Fruit fly (Drosophila melanogaster) whole organism, embryonic: ENCODE measurements around the gene CG11842.

ENCODE experiments used
- Ada2b ChIP-seq: fragments of 200-800 bp; sonication (Bioruptor generic); IDR thresholded peaks from 2 replicates; pipeline ENCODE4 v1.3.6; 2022; ENCODE audit warnings: missing biosample characterization, missing genetic modification characterization
- Adf1 ChIP-seq: fragments of 200-800 bp; sonication (Bioruptor generic); IDR thresholded peaks from 2 replicates; pipeline ENCODE4 v1.3.6; 2022; ENCODE audit warnings: missing biosample characterization, missing genetic modification characterization
- Asciz ChIP-seq: fragments of 200-800 bp; sonication (Bioruptor generic); optimal IDR thresholded peaks from 2 replicates; lab custom pipeline; 2017; ENCODE audit warnings: missing biosample characterization, mild to moderate bottlenecking, missing genetic modification characterization, missing genetic modification reagents
- CG10321 ChIP-seq: fragments of 200-800 bp; sonication (Bioruptor generic); IDR thresholded peaks from 2 replicates; pipeline ENCODE4 v1.3.6; 2022; ENCODE audit warnings: missing biosample characterization, missing genetic modification characterization
- CG10431 ChIP-seq: fragments of 200-800 bp; sonication (Bioruptor generic); optimal IDR thresholded peaks from 3 replicates; lab custom pipeline; 2018; ENCODE audit warnings: missing biosample characterization, mild to moderate bottlenecking, missing genetic modification characterization
- CG10979 ChIP-seq: fragments of 200-800 bp; sonication (Bioruptor generic); optimal IDR thresholded peaks from 2 replicates; lab custom pipeline; 2018; ENCODE audit warnings: missing biosample characterization, mild to moderate bottlenecking, missing genetic modification characterization, moderate library complexity
- CG11695 ChIP-seq: fragments of 200-800 bp; sonication (Bioruptor generic); IDR thresholded peaks from 3 replicates; pipeline ENCODE4 v1.3.6; 2022; ENCODE audit warnings: missing biosample characterization, missing genetic modification characterization
- CG12071 ChIP-seq: fragments of 200-800 bp; sonication (Bioruptor generic); optimal IDR thresholded peaks from 3 replicates; lab custom pipeline; 2018; ENCODE audit warnings: missing biosample characterization, mild to moderate bottlenecking, missing genetic modification characterization
- CG12391 ChIP-seq: fragments of 200-800 bp; sonication (Bioruptor generic); optimal IDR thresholded peaks from 3 replicates; lab custom pipeline; 2018; ENCODE audit warnings: missing biosample characterization, mild to moderate bottlenecking, missing genetic modification characterization, moderate library complexity
- CG13287 ChIP-seq: fragments of 200-800 bp; sonication (Bioruptor generic); IDR thresholded peaks from 2 replicates; pipeline ENCODE4 v1.3.6; 2022; ENCODE audit warnings: missing biosample characterization, missing genetic modification characterization; ENCODE audit not compliant: partially characterized antibody
- CG14441 ChIP-seq: fragments of 200-800 bp; sonication (Bioruptor generic); IDR thresholded peaks from 2 replicates; pipeline ENCODE4 v1.3.6; 2022; ENCODE audit warnings: missing biosample characterization, missing genetic modification characterization
- CG14860 ChIP-seq: fragments of 200-800 bp; sonication (Bioruptor generic); IDR thresholded peaks from 3 replicates; pipeline ENCODE4 v1.3.6; 2022; ENCODE audit warnings: missing biosample characterization, missing genetic modification characterization; ENCODE audit not compliant: partially characterized antibody
- CG15269 ChIP-seq: fragments of 200-800 bp; sonication (Bioruptor generic); optimal IDR thresholded peaks from 2 replicates; lab custom pipeline; 2018; ENCODE audit warnings: missing biosample characterization, mild to moderate bottlenecking, missing genetic modification characterization, moderate library complexity
- CG18262 ChIP-seq: fragments of 200-800 bp; optimal IDR thresholded peaks from 3 replicates; lab custom pipeline; 2019; ENCODE audit warnings: missing biosample characterization, mild to moderate bottlenecking, missing genetic modification characterization, moderate library complexity
- CG18599 ChIP-seq: fragments of 200-800 bp; sonication (Bioruptor generic); optimal IDR thresholded peaks from 3 replicates; lab custom pipeline; 2017; ENCODE audit warnings: missing biosample characterization, missing genetic modification characterization, mild to moderate bottlenecking, moderate library complexity, missing genetic modification reagents
- CG3163 ChIP-seq: fragments of 200-800 bp; sonication (Bioruptor generic); optimal IDR thresholded peaks from 3 replicates; lab custom pipeline; 2016; ENCODE audit warnings: missing biosample characterization, missing genetic modification characterization
- CG33213 ChIP-seq: fragments of 200-800 bp; sonication (Bioruptor generic); optimal IDR thresholded peaks from 3 replicates; lab custom pipeline; 2016; ENCODE audit warnings: missing biosample characterization, missing genetic modification characterization
- CG4282 ChIP-seq: fragments of 200-800 bp; sonication (Bioruptor generic); optimal IDR thresholded peaks from 2 replicates; lab custom pipeline; 2016; ENCODE audit warnings: missing biosample characterization, missing genetic modification characterization
- CG6765 ChIP-seq: fragments of 200-800 bp; sonication (Bioruptor generic); optimal IDR thresholded peaks from 3 replicates; lab custom pipeline; 2017; ENCODE audit warnings: missing biosample characterization, mild to moderate bottlenecking, missing genetic modification characterization
- CG7271 ChIP-seq: fragments of 200-800 bp; sonication (Bioruptor generic); optimal IDR thresholded peaks from 2 replicates; lab custom pipeline; 2018; ENCODE audit warnings: missing biosample characterization, mild to moderate bottlenecking, missing genetic modification characterization, moderate library complexity
- CG8765 ChIP-seq: fragments of 200-800 bp; sonication (Bioruptor generic); IDR thresholded peaks from 2 replicates; pipeline ENCODE4 v1.3.6; 2022; ENCODE audit warnings: missing biosample characterization, missing genetic modification characterization
- D19B ChIP-seq: fragments of 200-800 bp; sonication (Bioruptor generic); optimal IDR thresholded peaks from 2 replicates; lab custom pipeline; 2017; ENCODE audit warnings: missing biosample characterization, mild to moderate bottlenecking, missing genetic modification characterization
- Dfd ChIP-seq, 2 experiments: fragments of >200 bp; optimal IDR thresholded peaks; 2 replicates each; lab custom pipeline; 2017; ENCODE audit warnings: missing biosample characterization in 2 of 2, missing genetic modification characterization in 2 of 2
- ERR ChIP-seq: fragments of 200-800 bp; sonication (Bioruptor generic); optimal IDR thresholded peaks from 2 replicates; lab custom pipeline; 2016; ENCODE audit warnings: missing biosample characterization, missing genetic modification characterization
- GATAe ChIP-seq: fragments of 200-800 bp; sonication (Bioruptor generic); conservative IDR thresholded peaks from 2 replicates; pipeline ENCODE4 v1.3.6; 2022; ENCODE audit warnings: missing biosample characterization, missing genetic modification characterization
- Hr39 ChIP-seq: fragments of >200 bp; optimal IDR thresholded peaks from 2 replicates; lab custom pipeline; 2017
- Lpt ChIP-seq: fragments of >200 bp; optimal IDR thresholded peaks from 2 replicates; lab custom pipeline; 2018; ENCODE audit warnings: missing biosample characterization, missing genetic modification characterization
- MBD-R2 ChIP-seq: fragments of 200-800 bp; sonication (Bioruptor generic); IDR thresholded peaks from 2 replicates; pipeline ENCODE4 v1.3.6; 2022; ENCODE audit warnings: missing biosample characterization, missing genetic modification characterization
- MTF-1 ChIP-seq: fragments of 200-800 bp; sonication (Bioruptor generic); optimal IDR thresholded peaks from 2 replicates; lab custom pipeline; 2018; ENCODE audit warnings: missing biosample characterization, mild to moderate bottlenecking, missing genetic modification characterization, borderline replicate concordance
- Med ChIP-seq: fragments of 200-800 bp; sonication (Bioruptor generic); peaks from one replicate; lab custom pipeline; 2016; ENCODE audit warnings: missing biosample characterization, missing genetic modification characterization, mild to moderate bottlenecking, inconsistent platforms, moderate library complexity
- Optix ChIP-seq: fragments of 200-800 bp; sonication (Bioruptor generic); IDR thresholded peaks from 3 replicates; pipeline ENCODE4 v1.3.6; 2022; ENCODE audit warnings: missing biosample characterization, missing genetic modification characterization
- abd-A ChIP-seq: fragments of 200-800 bp; sonication (Bioruptor generic); optimal IDR thresholded peaks from 3 replicates; lab custom pipeline; 2019; ENCODE audit warnings: missing biosample characterization, mild to moderate bottlenecking, missing genetic modification characterization, moderate library complexity
- ash1 ChIP-seq: fragments of 200-800 bp; sonication (Bioruptor generic); optimal IDR thresholded peaks from 2 replicates; lab custom pipeline; 2018; ENCODE audit warnings: missing biosample characterization, mild to moderate bottlenecking, missing genetic modification characterization
- bsh ChIP-seq, 2 experiments: fragments of 200-800 bp; sonication (Bioruptor generic); optimal IDR thresholded peaks; 2 replicates each; lab custom pipeline; 2017 to 2018; ENCODE audit warnings: mild to moderate bottlenecking in 2 of 2, missing biosample characterization in 2 of 2, missing genetic modification characterization in 2 of 2, moderate library complexity in 1 of 2
- btn ChIP-seq: fragments of 200-800 bp; sonication (Bioruptor generic); optimal IDR thresholded peaks from 2 replicates; lab custom pipeline; 2016; ENCODE audit warnings: missing biosample characterization, missing genetic modification characterization
- chn ChIP-seq: fragments of 200-800 bp; sonication (Bioruptor generic); optimal IDR thresholded peaks from 2 replicates; lab custom pipeline; 2016; ENCODE audit warnings: missing biosample characterization, missing genetic modification characterization
- croc ChIP-seq: fragments of 200-800 bp; sonication (Bioruptor generic); conservative IDR thresholded peaks from 3 replicates; pipeline ENCODE4 v1.3.6; 2022; ENCODE audit warnings: missing biosample characterization, missing genetic modification characterization
- cwo ChIP-seq: fragments of 200-800 bp; sonication (Bioruptor generic); optimal IDR thresholded peaks from 3 replicates; lab custom pipeline; 2017; ENCODE audit warnings: missing biosample characterization, missing genetic modification characterization, mild to moderate bottlenecking, moderate library complexity, missing genetic modification reagents
- dysf ChIP-seq: fragments of 200-800 bp; sonication (Bioruptor generic); IDR thresholded peaks from 3 replicates; pipeline ENCODE4 v1.3.6; 2022; ENCODE audit warnings: missing biosample characterization, missing genetic modification characterization
- eve ChIP-seq, 2 experiments: fragments of >200 bp; optimal IDR thresholded peaks; 2 replicates each; lab custom pipeline; 2017; ENCODE audit warnings: missing biosample characterization in 2 of 2, missing genetic modification characterization in 2 of 2
- h ChIP-seq: fragments of >200 bp; optimal IDR thresholded peaks from 2 replicates; lab custom pipeline; 2017
- lab ChIP-seq: fragments of 200-800 bp; sonication (Bioruptor generic); optimal IDR thresholded peaks from 3 replicates; lab custom pipeline; 2017; ENCODE audit warnings: missing biosample characterization, missing genetic modification characterization, mild to moderate bottlenecking, moderate library complexity, missing genetic modification reagents
- mirr ChIP-seq: fragments of 200-800 bp; sonication (Bioruptor generic); optimal IDR thresholded peaks from 3 replicates; lab custom pipeline; 2018; ENCODE audit warnings: missing biosample characterization, mild to moderate bottlenecking, missing genetic modification characterization
- onecut ChIP-seq: fragments of 200-800 bp; sonication (Bioruptor generic); IDR thresholded peaks from 2 replicates; pipeline ENCODE4 v1.3.6; 2022; ENCODE audit warnings: missing biosample characterization, missing genetic modification characterization
- prd ChIP-seq, 3 experiments: fragments of >200 bp in 2 of 3; fragments of 200-800 bp in 1 of 3; sonication (Bioruptor generic) in 1 of 3; optimal IDR thresholded peaks in 2 of 3; IDR thresholded peaks in 1 of 3; 2 replicates in 2 of 3; 3 replicates in 1 of 3; pipeline versions ENCODE4 v1.3.6 to Lab custom; 2017 to 2022; ENCODE audit warnings: missing biosample characterization in 1 of 3, missing genetic modification characterization in 1 of 3
- sens ChIP-seq: fragments of 200-800 bp; sonication (Bioruptor generic); peaks from one replicate; lab custom pipeline; 2016; ENCODE audit warnings: missing biosample characterization, missing genetic modification characterization
- ssp ChIP-seq: fragments of 200-800 bp; sonication (Bioruptor generic); IDR thresholded peaks from 2 replicates; pipeline ENCODE4 v1.3.6; 2022; ENCODE audit warnings: missing biosample characterization, missing genetic modification characterization
- trh ChIP-seq: fragments of 200-800 bp; sonication (Bioruptor generic); optimal IDR thresholded peaks from 2 replicates; lab custom pipeline; 2016; ENCODE audit warnings: missing biosample characterization, missing genetic modification characterization
- zf30C ChIP-seq: fragments of 200-800 bp; sonication (Bioruptor generic); optimal IDR thresholded peaks from 3 replicates; lab custom pipeline; 2018; ENCODE audit warnings: missing biosample characterization, mild to moderate bottlenecking, missing genetic modification characterization

The CG11842 gene

DNA sequence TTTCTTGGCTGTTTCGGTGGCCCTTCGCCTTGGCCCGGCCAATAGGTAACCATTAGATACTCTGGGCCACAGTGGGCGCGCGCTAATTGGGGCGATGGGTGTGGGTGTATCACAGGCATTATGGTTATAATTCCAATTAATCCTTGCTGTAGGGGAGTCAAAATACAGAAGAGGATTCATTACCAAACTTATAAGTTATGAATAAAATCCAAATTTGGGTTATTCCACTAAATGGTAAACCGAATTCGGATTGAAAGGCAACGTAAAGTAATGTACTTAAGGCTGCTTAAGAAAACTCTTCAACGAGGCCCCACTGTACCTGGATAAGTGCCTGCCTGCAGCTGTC lies 37.2 kb downstream of the CG11842 start (continued):
- no peak for TF ChIP-seq CG10321 (GFP tag; lab: Robert Waterston, UW)
- TF ChIP-seq, all 482 proteins: peak for 136

DNA sequence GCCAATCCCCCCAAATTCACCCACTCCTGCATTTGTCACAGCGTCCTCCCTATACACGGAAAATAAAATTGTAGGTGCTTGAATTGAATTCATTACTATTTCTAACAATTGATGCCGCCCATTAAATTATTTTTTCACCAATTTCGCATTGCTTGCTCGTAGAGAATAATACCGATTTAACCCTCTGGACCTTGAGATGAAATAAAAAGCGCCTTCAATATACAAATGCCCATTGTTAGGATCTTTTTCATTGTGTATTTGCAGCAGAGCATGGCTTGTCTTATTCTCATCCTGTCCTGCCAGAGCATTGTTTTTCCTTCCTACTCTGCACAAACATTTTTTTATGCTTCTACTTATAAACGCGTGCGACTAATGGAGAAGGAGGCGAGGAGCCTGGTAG lies 39.1 kb downstream of the CG11842 start:
- TF ChIP-seq CG18599 (GFP tag; lab: Kevin White, UChicago) (peak; percentile 51), bsh (GFP tag; optimal IDR thresholded peaks at IDR 0.05; lab: Kevin White, UChicago) (peak in 1 of 2 experiments; percentile 12), lab (GFP tag; lab: Kevin White, UChicago) (peak; percentile 9), CG14860 (GFP tag; lab: Robert Waterston, UW) (no peak), Asciz (no peak), Optix (0 out of 3 replicates have a peak, but pooled peaks have one; percentile 17), sens (peak; percentile 29), Med (peak; percentile 15), MTF-1 (GFP tag; lab: Kevin White, UChicago) (no peak), CG4282 (no peak), btn (GFP tag; lab: Kevin White, UChicago) (no peak), ash1 (GFP tag; lab: Kevin White, UChicago) (no peak), Ada2b (GFP tag; lab: Robert Waterston, UW) (no peak), CG6765 (GFP tag; lab: Kevin White, UChicago) (no peak), CG13287 (GFP tag; lab: Robert Waterston, UW) (no peak)

DNA sequence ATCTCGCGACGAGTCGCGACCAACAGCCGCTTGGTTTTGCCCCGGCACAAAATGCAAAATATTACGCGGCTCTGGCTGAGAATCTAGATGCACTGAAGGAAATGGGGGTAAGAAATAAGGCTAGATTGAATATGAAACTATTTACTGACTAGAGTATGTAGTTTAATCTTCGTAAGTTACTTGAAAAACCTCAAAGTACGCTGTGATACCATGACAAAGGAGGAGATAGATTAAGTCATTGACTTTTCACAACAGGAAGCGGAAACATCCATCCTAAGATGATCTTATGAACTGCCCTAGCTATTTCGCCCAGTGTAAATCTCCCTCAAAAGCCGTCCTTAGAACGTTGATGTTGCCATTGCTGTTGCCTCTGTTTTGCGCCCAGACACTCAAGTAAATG lies 41.7 kb downstream of the CG11842 start:
- TF ChIP-seq Hr39 (lab: Kevin White, UChicago), result no peak
- peak; percentile 11 for TF ChIP-seq zf30C (GFP tag; lab: Kevin White, UChicago)
- TF ChIP-seq ssp (GFP tag; lab: Robert Waterston, UW), result no peak
- TF ChIP-seq CG3163, result no peak
- peak; percentile 39; the same call in 1 of the 3 replicates for TF ChIP-seq dysf (GFP tag; lab: Robert Waterston, UW)
- TF ChIP-seq CG18262, result no peak
- no peak for TF ChIP-seq CG8765 (GFP tag; lab: Robert Waterston, UW)
- TF ChIP-seq CG14441 (GFP tag; lab: Robert Waterston, UW), result no peak
- no peak for TF ChIP-seq onecut (GFP tag; lab: Robert Waterston, UW)
- TF ChIP-seq croc (GFP tag; lab: Robert Waterston, UW), result no peak
- no peak for TF ChIP-seq abd-A (tag; lab: Kevin White, UChicago)
- TF ChIP-seq chn (GFP tag; lab: Kevin White, UChicago), result no peak
- no peak for TF ChIP-seq ERR
- no peak for TF ChIP-seq CG12391 (tag; lab: Kevin White, UChicago)
- TF ChIP-seq h, result no peak
- no peak for TF ChIP-seq CG7271 (tag; lab: Kevin White, UChicago)
- no peak for TF ChIP-seq CG12071
- no peak for TF ChIP-seq trh (GFP tag; lab: Kevin White, UChicago)
- no peak for TF ChIP-seq GATAe (GFP tag; lab: Robert Waterston, UW)
- TF ChIP-seq Adf1, result no peak
- no peak for TF ChIP-seq CG33213 (GFP tag; lab: Kevin White, UChicago)
- TF ChIP-seq eve (GFP tag; optimal IDR thresholded peaks at IDR 0.05; lab: Kevin White, UChicago), result no peak
- peak; percentile 58 for TF ChIP-seq CG18599 (GFP tag; lab: Kevin White, UChicago)
- no peak for TF ChIP-seq MBD-R2 (GFP tag; lab: Robert Waterston, UW)
- TF ChIP-seq D19B (GFP tag; lab: Kevin White, UChicago), result no peak
- no peak for TF ChIP-seq CG15269 (tag; lab: Kevin White, UChicago)
- no peak for TF ChIP-seq Dfd (GFP tag; optimal IDR thresholded peaks at IDR 0.05; lab: Kevin White, UChicago)
- TF ChIP-seq mirr (GFP tag; lab: Kevin White, UChicago), result no peak
- TF ChIP-seq cwo (GFP tag; lab: Kevin White, UChicago), result no peak
- TF ChIP-seq CG10431 (GFP tag; lab: Kevin White, UChicago), result no peak
- no peak for TF ChIP-seq prd (optimal IDR thresholded peaks at IDR 0.05; lab: Kevin White, UChicago)
- TF ChIP-seq prd (GFP tag; IDR thresholded peaks at IDR 0.05; lab: Robert Waterston, UW), result no peak
- TF ChIP-seq CG10979 (tag; lab: Kevin White, UChicago), result no peak
- no peak for TF ChIP-seq CG11695 (GFP tag; lab: Robert Waterston, UW)
- TF ChIP-seq Lpt (GFP tag; lab: Kevin White, UChicago), result no peak
